Worm (Caenorhabditis elegans): ENCODE data around the gene ace-4.

ace-4 gene

DNA sequence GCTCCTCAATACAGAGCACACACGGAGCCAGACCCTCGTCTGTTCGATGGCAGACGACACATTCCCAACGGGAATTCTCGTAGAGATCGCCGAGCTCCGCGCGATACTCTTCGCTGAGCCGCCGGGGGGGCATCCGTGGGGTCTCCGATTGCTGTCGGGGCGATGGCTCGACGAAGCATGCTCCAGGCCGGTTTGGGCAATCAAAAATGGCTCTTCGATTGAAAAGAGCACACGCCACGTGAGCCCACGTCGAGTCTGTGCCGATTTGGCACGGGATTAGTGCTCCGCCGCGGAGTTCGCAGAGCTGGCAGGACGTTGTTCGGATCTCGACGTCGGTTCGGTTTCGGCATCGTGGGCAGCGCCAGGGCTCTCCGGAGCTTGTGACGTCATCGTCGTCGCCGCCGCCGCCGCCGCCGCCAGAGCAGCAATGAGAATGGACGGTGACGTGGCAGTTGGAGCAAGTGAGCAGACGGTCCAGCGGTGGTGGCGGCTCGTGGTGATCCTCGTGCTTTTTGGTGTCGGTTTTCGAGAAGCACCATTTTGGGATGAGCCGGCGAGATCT lies 39.5 kb downstream of the ace-4 start:
- no peak for TF ChIP-seq mep-1 (tag; optimal IDR thresholded peaks at IDR 0.05)
- no peak for TF ChIP-seq lir-3 (tag; optimal IDR thresholded peaks at IDR 0.05)
- TF ChIP-seq aha-1 (tag), result no peak
- peak; percentile 10 for TF ChIP-seq spr-3 (GFP tag; optimal IDR thresholded peaks at IDR 0.05)
- 0 out of 2 replicates have a peak, but pooled peaks have one; percentile 3 for TF ChIP-seq dmd-8 (GFP tag; IDR thresholded peaks at IDR 0.05)
- no peak for TF ChIP-seq ceh-82 (tag; optimal IDR thresholded peaks at IDR 0.05)
- no peak for TF ChIP-seq ceh-28 (tag; optimal IDR thresholded peaks at IDR 0.05)
- peak; percentile 96 for TF ChIP-seq set-16 (GFP tag; IDR thresholded peaks at IDR 0.05)

- TF ChIP-seq set-16 (GFP tag; IDR thresholded peaks at IDR 0.05) (peak; percentile 86), nhr-42 (GFP tag; IDR thresholded peaks at IDR 0.05) (peak; percentile 37; the same call in 1 of the 2 replicates), spr-3 (GFP tag; optimal IDR thresholded peaks at IDR 0.05) (no peak)
These were observed 42.1 kb downstream of the ace-4 start for ce11 chrII:14239924-14240323.

- TF ChIP-seq F10B5.3 (tag; optimal IDR thresholded peaks at IDR 0.05) (no peak), dpl-1 (GFP tag; optimal IDR thresholded peaks at IDR 0.05) (no peak), ctbp-1 (GFP tag; IDR thresholded peaks at IDR 0.05) (no peak), T26A8.4 (GFP tag; IDR thresholded peaks at IDR 0.05) (no peak), ceh-32 (tag; optimal IDR thresholded peaks at IDR 0.05; ENCODE audit: poor library complexity) (no peak), lsy-2 (tag; optimal IDR thresholded peaks at IDR 0.05) (peak in 1 of 2 experiments; percentile 2), nhr-77 (tag; optimal IDR thresholded peaks at IDR 0.05) (no peak), ceh-28 (tag; optimal IDR thresholded peaks at IDR 0.05) (no peak), unc-62 (GFP tag; optimal IDR thresholded peaks at IDR 0.05 in 1 of 2) (peak in 1 of 2 experiments; percentile 92), unc-62 (tag; optimal IDR thresholded peaks at IDR 0.05) (no peak), hif-1 (tag; optimal IDR thresholded peaks at IDR 0.05) (no peak), nhr-48 (tag; optimal IDR thresholded peaks at IDR 0.05) (no peak), F37D6.2 (tag; optimal IDR thresholded peaks at IDR 0.05) (no peak), daf-12 (tag; optimal IDR thresholded peaks at IDR 0.05) (no peak), nhr-25 (tag; optimal IDR thresholded peaks at IDR 0.05; ENCODE audit: borderline replicate concordance, insufficient read depth) (no peak), dmd-6 (GFP tag; IDR thresholded peaks at IDR 0.05) (no peak)
These were observed 44.4 kb downstream of the ace-4 start for ce11 chrII:14242259-14242658.

- TF ChIP-seq aha-1 (tag) (peak; percentile 24), unc-62 (GFP tag; optimal IDR thresholded peaks at IDR 0.05 in 1 of 2) (no peak), unc-62 (tag; optimal IDR thresholded peaks at IDR 0.05) (no peak)
These were observed 45.7 kb downstream of the ace-4 start, which contains the start of gene jmjd-2 for ce11 chrII:14243503-14243902. Gene jmjd-2, minus strand, starts transcription at chrII:14243603.

DNA sequence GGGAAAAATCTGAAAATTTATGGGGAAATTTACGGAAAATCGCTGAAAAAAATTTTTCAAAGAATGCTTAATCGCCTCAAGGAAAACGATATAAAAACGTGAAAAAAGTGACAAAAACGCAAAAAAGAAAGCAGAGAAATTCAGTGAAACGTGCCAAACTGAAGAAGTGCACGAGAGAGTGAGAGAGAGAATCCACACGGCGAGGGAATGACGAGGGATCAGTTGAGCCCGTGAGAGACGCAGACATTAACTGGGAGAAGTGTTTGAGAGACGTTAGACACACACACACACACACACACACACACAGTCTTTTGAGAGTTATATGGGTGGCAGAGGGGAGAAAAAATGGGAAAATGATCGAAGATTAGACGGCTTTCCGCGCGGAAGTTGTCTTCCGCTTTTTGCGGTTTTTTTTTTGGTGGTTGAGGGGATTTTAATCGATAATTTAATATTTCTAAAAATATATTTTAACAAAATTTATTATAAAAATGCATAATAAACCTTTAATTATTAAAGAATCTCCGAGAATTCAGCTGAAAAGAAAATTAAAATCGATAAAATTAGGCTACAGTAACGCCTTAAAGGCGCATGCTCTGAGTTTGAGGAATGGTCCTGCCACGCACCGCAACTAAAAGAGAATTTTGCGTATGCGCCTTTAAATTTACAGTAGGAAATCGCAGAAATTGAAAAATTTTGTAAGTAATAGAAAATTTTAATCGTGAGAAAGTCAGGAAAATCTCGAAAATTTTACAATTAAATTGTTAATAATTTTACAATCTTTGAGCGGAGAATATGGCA lies 46.8 kb downstream of the ace-4 start:
- TF ChIP-seq nhr-77 (tag; optimal IDR thresholded peaks at IDR 0.05), result peak; percentile 74
- TF ChIP-seq zfp-2 (tag; optimal IDR thresholded peaks at IDR 0.05), result no peak
- peak; percentile 11 for TF ChIP-seq nhr-48 (tag; optimal IDR thresholded peaks at IDR 0.05)
- TF ChIP-seq ceh-44 (GFP tag; IDR thresholded peaks at IDR 0.05), result no peak
- TF ChIP-seq lir-3 (tag; optimal IDR thresholded peaks at IDR 0.05), result no peak
- TF ChIP-seq ceh-82 (tag; optimal IDR thresholded peaks at IDR 0.05), result no peak
- no peak for TF ChIP-seq dmd-8 (GFP tag; IDR thresholded peaks at IDR 0.05)
- no peak for TF ChIP-seq ama-1 (optimal IDR thresholded peaks at IDR 0.05)
- no peak for TF ChIP-seq mxl-2 (GFP tag; conservative IDR thresholded peaks at IDR 0.05)
- peak in 1 of 2 experiments; percentile 87 for TF ChIP-seq unc-62 (GFP tag; optimal IDR thresholded peaks at IDR 0.05 in 1 of 2)
- no peak for TF ChIP-seq unc-62 (tag; optimal IDR thresholded peaks at IDR 0.05)
- peak; percentile 39; the same call in 1 of the 2 replicates for TF ChIP-seq dmd-6 (GFP tag; IDR thresholded peaks at IDR 0.05)
- peak; percentile 57 for TF ChIP-seq lin-38 (GFP tag; IDR thresholded peaks at IDR 0.05)
- TF ChIP-seq vab-7 (GFP tag; IDR thresholded peaks at IDR 0.05), result peak; percentile 24; the same call in 1 of the 2 replicates
- no peak for TF ChIP-seq aly-2 (tag; optimal IDR thresholded peaks at IDR 0.05)
- TF ChIP-seq Y5F2A.4 (GFP tag; optimal IDR thresholded peaks at IDR 0.05), result no peak
- no peak for TF ChIP-seq mdt-29 (GFP tag; IDR thresholded peaks at IDR 0.05)
- no peak for TF ChIP-seq zip-11 (GFP tag; IDR thresholded peaks at IDR 0.05)
- peak; percentile 13 for TF ChIP-seq F37D6.2 (tag; optimal IDR thresholded peaks at IDR 0.05)
- TF ChIP-seq php-3 (GFP tag; IDR thresholded peaks at IDR 0.05), result no peak
- TF ChIP-seq mdl-1 (tag; optimal IDR thresholded peaks at IDR 0.05), result peak in 1 of 2 experiments; percentile 77
- no peak for TF ChIP-seq D1046.2 (GFP tag; IDR thresholded peaks at IDR 0.05)
- TF ChIP-seq ceh-20 (GFP tag; IDR thresholded peaks at IDR 0.05), result no peak
- no peak for TF ChIP-seq R02D3.7 (tag; optimal IDR thresholded peaks at IDR 0.05)
- no peak for TF ChIP-seq T26A8.4 (GFP tag; IDR thresholded peaks at IDR 0.05)
- peak; percentile 72 for TF ChIP-seq mxl-3 (GFP tag; optimal IDR thresholded peaks at IDR 0.05)
